Fruit fly (Drosophila melanogaster) whole organism, embryonic: ENCODE results near the gene Shmt.

Experiments
- B-H2 ChIP-seq: fragments of 200-800 bp; sonication (Bioruptor generic); optimal IDR thresholded peaks from 2 replicates; lab custom pipeline; 2018; ENCODE audit warnings: missing biosample characterization, mild to moderate bottlenecking, missing genetic modification characterization
- CG10321 ChIP-seq: fragments of 200-800 bp; sonication (Bioruptor generic); IDR thresholded peaks from 2 replicates; pipeline ENCODE4 v1.3.6; 2022; ENCODE audit warnings: missing biosample characterization, missing genetic modification characterization
- CG13894 ChIP-seq: fragments of 200-800 bp; sonication (Bioruptor generic); optimal IDR thresholded peaks from 3 replicates; lab custom pipeline; 2018; ENCODE audit warnings: missing biosample characterization, mild to moderate bottlenecking, missing genetic modification characterization, moderate library complexity
- CG17829 ChIP-seq: fragments of 200-800 bp; optimal IDR thresholded peaks from 2 replicates; lab custom pipeline; 2019; ENCODE audit warnings: missing biosample characterization, mild to moderate bottlenecking, missing genetic modification characterization, moderate library complexity
- CG18764 ChIP-seq: fragments of 200-800 bp; sonication (Bioruptor generic); optimal IDR thresholded peaks from 3 replicates; lab custom pipeline; 2016; ENCODE audit warnings: missing biosample characterization, missing genetic modification characterization
- CG2199 ChIP-seq: fragments of 200-800 bp; sonication (Bioruptor generic); IDR thresholded peaks from 3 replicates; pipeline ENCODE4 v1.3.6; 2022; ENCODE audit warnings: missing biosample characterization, missing genetic modification characterization
- CG2678 ChIP-seq: fragments of 200-800 bp; sonication (Bioruptor generic); optimal IDR thresholded peaks from 3 replicates; lab custom pipeline; 2019; ENCODE audit warnings: missing biosample characterization, mild to moderate bottlenecking, missing genetic modification characterization, moderate library complexity
- CG2712 ChIP-seq: fragments of 200-800 bp; optimal IDR thresholded peaks from 3 replicates; lab custom pipeline; 2019; ENCODE audit warnings: missing biosample characterization, mild to moderate bottlenecking, missing genetic modification characterization, moderate library complexity
- CG30403 ChIP-seq: fragments of 200-800 bp; sonication (Bioruptor generic); optimal IDR thresholded peaks from 3 replicates; lab custom pipeline; 2016; ENCODE audit warnings: missing biosample characterization, missing genetic modification characterization
- CG3065 ChIP-seq: fragments of 200-800 bp; sonication (Bioruptor generic); optimal IDR thresholded peaks from 2 replicates; lab custom pipeline; 2016; ENCODE audit warnings: missing biosample characterization, missing genetic modification characterization
- CG3726 ChIP-seq: fragments of 200-800 bp; sonication (Bioruptor generic); IDR thresholded peaks from 3 replicates; pipeline ENCODE4, ENCODE4 v1.3.6; 2022; ENCODE audit warnings: missing biosample characterization, missing genetic modification characterization
- CG43689 ChIP-seq: fragments of 200-800 bp; sonication (Bioruptor generic); IDR thresholded peaks from 2 replicates; pipeline ENCODE4 v1.3.6; 2022; ENCODE audit warnings: missing biosample characterization, missing genetic modification characterization
- CG6854 ChIP-seq: fragments of 200-800 bp; sonication (Bioruptor generic); optimal IDR thresholded peaks from 3 replicates; lab custom pipeline; 2017; ENCODE audit warnings: missing biosample characterization, mild to moderate bottlenecking, missing genetic modification characterization
- CG7556 ChIP-seq: fragments of 200-800 bp; sonication (Bioruptor generic); optimal IDR thresholded peaks from 2 replicates; lab custom pipeline; 2017; ENCODE audit warnings: missing biosample characterization, mild to moderate bottlenecking, missing genetic modification characterization
- CG8281 ChIP-seq: fragments of 200-800 bp; sonication (Bioruptor generic); optimal IDR thresholded peaks from 2 replicates; lab custom pipeline; 2018; ENCODE audit warnings: missing biosample characterization, mild to moderate bottlenecking, missing genetic modification characterization, moderate library complexity
- CG8478 ChIP-seq: fragments of >200 bp; optimal IDR thresholded peaks from 2 replicates; lab custom pipeline; 2018
- Dll ChIP-seq: fragments of 200-800 bp; sonication (Bioruptor generic); IDR thresholded peaks from 4 replicates; pipeline ENCODE4 v1.3.6; 2022; ENCODE audit warnings: missing biosample characterization, missing genetic modification characterization; ENCODE audit not compliant: partially characterized antibody
- Eip74EF ChIP-seq, 2 experiments: fragments of 200-800 bp in 1 of 2; fragments of >200 bp in 1 of 2; sonication (Bioruptor generic) in 1 of 2; optimal IDR thresholded peaks; 2 replicates each; lab custom pipeline; 2017 to 2019; ENCODE audit warnings: missing biosample characterization in 2 of 2, missing genetic modification characterization in 2 of 2, mild to moderate bottlenecking in 1 of 2, moderate library complexity in 1 of 2
- H2.0 ChIP-seq: fragments of 200-800 bp; sonication (Bioruptor generic); IDR thresholded peaks from 2 replicates; pipeline ENCODE4 v1.3.6; 2022; ENCODE audit warnings: missing biosample characterization, missing genetic modification characterization
- Hmr ChIP-seq: fragments of 200-800 bp; sonication (Bioruptor generic); optimal IDR thresholded peaks from 3 replicates; lab custom pipeline; 2017; ENCODE audit warnings: mild to moderate bottlenecking, missing biosample characterization, missing genetic modification reagents, missing genetic modification characterization
- NC2α ChIP-seq: fragments of 200-800 bp; sonication (Bioruptor generic); optimal IDR thresholded peaks from 2 replicates; lab custom pipeline; 2016; ENCODE audit warnings: missing biosample characterization, missing genetic modification characterization
- PHDP ChIP-seq: fragments of 200-800 bp; sonication (Bioruptor generic); optimal IDR thresholded peaks from 3 replicates; lab custom pipeline; 2018; ENCODE audit warnings: missing biosample characterization, mild to moderate bottlenecking, missing genetic modification characterization, moderate library complexity
- Pdp1 ChIP-seq, 2 experiments: fragments of 200-800 bp; sonication (Bioruptor generic); optimal IDR thresholded peaks; 3 replicates each; lab custom pipeline; 2016; ENCODE audit warnings: missing biosample characterization in 2 of 2, missing genetic modification characterization in 2 of 2, mild to moderate bottlenecking in 1 of 2, moderate library complexity in 1 of 2
- Ptx1 ChIP-seq: fragments of 200-800 bp; sonication (Bioruptor generic); IDR thresholded peaks from 2 replicates; pipeline ENCODE4 v1.3.6; 2022; ENCODE audit warnings: missing biosample characterization, missing genetic modification characterization
- aop ChIP-seq: fragments of 200-800 bp; sonication (Bioruptor generic); IDR thresholded peaks from 2 replicates; pipeline ENCODE4 v1.3.6; 2022; ENCODE audit warnings: missing biosample characterization, missing genetic modification characterization
- ara ChIP-seq: fragments of 200-800 bp; sonication (Bioruptor generic); IDR thresholded peaks from 2 replicates; pipeline ENCODE4 v1.3.6; 2022; ENCODE audit warnings: missing biosample characterization, missing genetic modification characterization
- bsh ChIP-seq, 2 experiments: fragments of 200-800 bp; sonication (Bioruptor generic); optimal IDR thresholded peaks; 2 replicates each; lab custom pipeline; 2017 to 2018; ENCODE audit warnings: mild to moderate bottlenecking in 2 of 2, missing biosample characterization in 2 of 2, missing genetic modification characterization in 2 of 2, moderate library complexity in 1 of 2
- dimm ChIP-seq: fragments of 200-800 bp; sonication (Bioruptor generic); IDR thresholded peaks from 2 replicates; pipeline ENCODE4 v1.3.6; 2022; ENCODE audit warnings: missing biosample characterization, missing genetic modification characterization
- dmrt11E ChIP-seq: fragments of 200-800 bp; sonication (Bioruptor generic); optimal IDR thresholded peaks from 3 replicates; lab custom pipeline; 2018; ENCODE audit warnings: missing biosample characterization, mild to moderate bottlenecking, missing genetic modification characterization, moderate library complexity
- gcm2 ChIP-seq: fragments of 200-800 bp; sonication (Bioruptor generic); optimal IDR thresholded peaks from 2 replicates; lab custom pipeline; 2016; ENCODE audit warnings: missing biosample characterization, missing genetic modification characterization
- ken ChIP-seq: fragments of 200-800 bp; sonication (Bioruptor generic); IDR thresholded peaks from 3 replicates; pipeline ENCODE4 v1.3.6; 2022; ENCODE audit warnings: missing biosample characterization, missing genetic modification characterization
- lab ChIP-seq: fragments of 200-800 bp; sonication (Bioruptor generic); optimal IDR thresholded peaks from 3 replicates; lab custom pipeline; 2017; ENCODE audit warnings: missing biosample characterization, missing genetic modification characterization, mild to moderate bottlenecking, moderate library complexity, missing genetic modification reagents
- lilli ChIP-seq: fragments of 200-800 bp; sonication (Bioruptor generic); optimal IDR thresholded peaks from 3 replicates; lab custom pipeline; 2016; ENCODE audit warnings: missing biosample characterization, missing genetic modification characterization
- lmd ChIP-seq: fragments of 200-800 bp; sonication (Bioruptor generic); IDR thresholded peaks from 2 replicates; pipeline ENCODE4 v1.3.6; 2022; ENCODE audit warnings: missing biosample characterization, missing genetic modification characterization
- mirr ChIP-seq: fragments of 200-800 bp; sonication (Bioruptor generic); optimal IDR thresholded peaks from 3 replicates; lab custom pipeline; 2018; ENCODE audit warnings: missing biosample characterization, mild to moderate bottlenecking, missing genetic modification characterization
- pan ChIP-seq, 4 experiments: fragments of >200 bp in 3 of 4; fragments of 200-800 bp in 1 of 4; sonication (Bioruptor generic) in 1 of 4; optimal IDR thresholded peaks in 3 of 4; IDR thresholded peaks in 1 of 4; 2 replicates each; pipeline versions ENCODE4 v1.3.6 to Lab custom; 2017 to 2022; ENCODE audit warnings: missing biosample characterization in 2 of 4, missing genetic modification characterization in 2 of 4, mixed read lengths in 1 of 4
- pfk ChIP-seq: fragments of 200-800 bp; sonication (Bioruptor generic); optimal IDR thresholded peaks from 2 replicates; lab custom pipeline; 2018; ENCODE audit warnings: missing biosample characterization, mild to moderate bottlenecking, missing genetic modification characterization, moderate library complexity
- pita ChIP-seq: fragments of 200-800 bp; sonication (Bioruptor generic); optimal IDR thresholded peaks from 2 replicates; lab custom pipeline; 2017; ENCODE audit warnings: missing biosample characterization, mild to moderate bottlenecking, missing genetic modification characterization
- pnt ChIP-seq: fragments of 200-800 bp; sonication (Bioruptor generic); optimal IDR thresholded peaks from 3 replicates; lab custom pipeline; 2016; ENCODE audit warnings: missing biosample characterization, missing genetic modification characterization
- prd ChIP-seq, 3 experiments: fragments of >200 bp in 2 of 3; fragments of 200-800 bp in 1 of 3; sonication (Bioruptor generic) in 1 of 3; optimal IDR thresholded peaks in 2 of 3; IDR thresholded peaks in 1 of 3; 2 replicates in 2 of 3; 3 replicates in 1 of 3; pipeline versions ENCODE4 v1.3.6 to Lab custom; 2017 to 2022; ENCODE audit warnings: missing biosample characterization in 1 of 3, missing genetic modification characterization in 1 of 3
- shn ChIP-seq: fragments of 200-800 bp; sonication (Bioruptor generic); optimal IDR thresholded peaks from 3 replicates; lab custom pipeline; 2016; ENCODE audit warnings: missing biosample characterization, missing genetic modification characterization
- sisA ChIP-seq: fragments of 200-800 bp; sonication (Bioruptor generic); IDR thresholded peaks from 2 replicates; pipeline ENCODE4 v1.3.6; 2022; ENCODE audit warnings: missing biosample characterization, missing genetic modification characterization
- slbo ChIP-seq: fragments of 200-800 bp; sonication (Bioruptor generic); IDR thresholded peaks from 2 replicates; pipeline ENCODE4 v1.3.6; 2022; ENCODE audit warnings: missing biosample characterization, missing genetic modification characterization
- tx ChIP-seq: fragments of 200-800 bp; sonication (Bioruptor generic); optimal IDR thresholded peaks from 2 replicates; lab custom pipeline; 2016; ENCODE audit warnings: missing biosample characterization, missing genetic modification characterization
- wor ChIP-seq: fragments of 200-800 bp; sonication (Bioruptor generic); IDR thresholded peaks from 2 replicates; pipeline ENCODE4 v1.3.6; 2022; ENCODE audit warnings: missing biosample characterization, missing genetic modification characterization
- zfh2 ChIP-seq: fragments of 200-800 bp; sonication (Bioruptor generic); optimal IDR thresholded peaks from 2 replicates; lab custom pipeline; 2016; ENCODE audit warnings: missing biosample characterization, missing genetic modification characterization

Gene Shmt

dm6 chrX:5873164-5873563 is 43.4 kb downstream of the Shmt start, which contains the start of gene GAA1 (continued):
- no peak for TF ChIP-seq Pdp1 (GFP tag; optimal IDR thresholded peaks at IDR 0.05; lab: Kevin White, UChicago)
- no peak for TF ChIP-seq mirr (GFP tag; lab: Kevin White, UChicago)
- TF ChIP-seq wor (GFP tag; lab: Robert Waterston, UW): no peak
- TF ChIP-seq CG8281: no peak

- TF ChIP-seq CG43689 (GFP tag; lab: Robert Waterston, UW): no peak
- no peak for TF ChIP-seq Hmr (GFP tag; lab: Kevin White, UChicago)
- TF ChIP-seq CG18764 (GFP tag; lab: Kevin White, UChicago): no peak
Measured at dm6 chrX:5868795-5869194, 47.8 kb downstream of the Shmt start, which contains the start of gene CG15764. TSS of gene CG15764 (plus strand) at chrX:5869095.

- no peak for TF ChIP-seq pan (optimal IDR thresholded peaks at IDR 0.05; lab: Kevin White, UChicago)
- no peak for TF ChIP-seq pan (GFP tag; optimal IDR thresholded peaks at IDR 0.05 in 1 of 2, IDR thresholded peaks at IDR 0.05 in 1 of 2)
- no peak for TF ChIP-seq CG10321 (GFP tag; lab: Robert Waterston, UW)
- 0 out of 3 replicates have a peak, but pooled peaks have one; percentile 61 for TF ChIP-seq CG3726 (GFP tag; lab: Robert Waterston, UW)
- TF ChIP-seq dimm (GFP tag; lab: Robert Waterston, UW): no peak
- TF ChIP-seq CG30403 (GFP tag; lab: Kevin White, UChicago): no peak
- peak; percentile 1 for TF ChIP-seq CG2712 (tag; lab: Kevin White, UChicago)
- TF ChIP-seq pfk (GFP tag; lab: Kevin White, UChicago): no peak
- TF ChIP-seq B-H2 (GFP tag; lab: Kevin White, UChicago): no peak
- TF ChIP-seq ara (GFP tag; lab: Robert Waterston, UW): no peak
- TF ChIP-seq tx: no peak
- TF ChIP-seq wor (GFP tag; lab: Robert Waterston, UW): no peak
- no peak for TF ChIP-seq bsh (GFP tag; optimal IDR thresholded peaks at IDR 0.05; lab: Kevin White, UChicago)
- no peak for TF ChIP-seq NC2α (GFP tag; lab: Kevin White, UChicago)
- TF ChIP-seq pnt (GFP tag; lab: Kevin White, UChicago): peak; percentile 23
- peak; percentile 50 for TF ChIP-seq slbo (GFP tag; lab: Robert Waterston, UW)
- TF ChIP-seq prd (optimal IDR thresholded peaks at IDR 0.05; lab: Kevin White, UChicago): no peak
- peak; percentile 40; the same call in 1 of the 3 replicates for TF ChIP-seq prd (GFP tag; IDR thresholded peaks at IDR 0.05; lab: Robert Waterston, UW)
- TF ChIP-seq shn (GFP tag; lab: Kevin White, UChicago): no peak
- TF ChIP-seq CG6854 (GFP tag; lab: Kevin White, UChicago): no peak
- TF ChIP-seq ken: no peak
- no peak for TF ChIP-seq lilli (GFP tag; lab: Kevin White, UChicago)
- TF ChIP-seq sisA (GFP tag; lab: Robert Waterston, UW): no peak
- no peak for TF ChIP-seq H2.0 (GFP tag; lab: Robert Waterston, UW)
- TF ChIP-seq CG3065: no peak
- no peak for TF ChIP-seq Eip74EF (GFP tag; optimal IDR thresholded peaks at IDR 0.05; lab: Kevin White, UChicago)
- no peak for TF ChIP-seq pita
- no peak for TF ChIP-seq Ptx1 (GFP tag; lab: Robert Waterston, UW)
- peak; percentile 23 for TF ChIP-seq Hmr (GFP tag; lab: Kevin White, UChicago)
- no peak for TF ChIP-seq CG13894 (tag; lab: Kevin White, UChicago)
- TF ChIP-seq CG17829 (tag; lab: Kevin White, UChicago): no peak
- TF ChIP-seq PHDP: peak; percentile 2
- TF ChIP-seq CG2199: no peak
- TF ChIP-seq aop (GFP tag; lab: Robert Waterston, UW): no peak
- TF ChIP-seq CG2678 (tag; lab: Kevin White, UChicago): no peak
- 0 out of 2 replicates have a peak, but pooled peaks have one; percentile 9 for TF ChIP-seq lmd
- no peak for TF ChIP-seq gcm2 (GFP tag; lab: Kevin White, UChicago)
- no peak for TF ChIP-seq CG8478
- TF ChIP-seq zfh2: no peak
- TF ChIP-seq dmrt11E (tag; lab: Kevin White, UChicago): no peak
- no peak for TF ChIP-seq Dll (GFP tag; lab: Robert Waterston, UW)
- TF ChIP-seq lab (GFP tag; lab: Kevin White, UChicago): peak; percentile 58
- no peak for TF ChIP-seq CG7556
Measured at dm6 chrX:5866095-5866494, 50.5 kb downstream of the Shmt start.
